Fruit fly (Drosophila melanogaster) whole organism, pupa: ENCODE measurements around the gene CG17477.

Source experiments
- CG10348 ChIP-seq: fragments of 200-800 bp; sonication (Bioruptor generic); IDR thresholded peaks from 2 replicates; pipeline ENCODE4 v1.3.6; 2022; ENCODE audit warnings: missing biosample characterization, missing genetic modification characterization
- CG12605 ChIP-seq: fragments of 200-800 bp; sonication (Bioruptor generic); IDR thresholded peaks from 2 replicates; pipeline ENCODE4 v1.3.6; 2022; ENCODE audit warnings: missing biosample characterization, missing genetic modification characterization
- CG13204 ChIP-seq: fragments of 200-800 bp; sonication (Bioruptor generic); optimal IDR thresholded peaks from 2 replicates; lab custom pipeline; 2018; ENCODE audit warnings: missing biosample characterization, mild to moderate bottlenecking, missing genetic modification characterization, moderate library complexity
- CG34367 ChIP-seq: fragments of 200-800 bp; sonication (Bioruptor generic); optimal IDR thresholded peaks from 2 replicates; lab custom pipeline; 2018; ENCODE audit warnings: missing biosample characterization, mild to moderate bottlenecking, missing genetic modification characterization
- CG4496 ChIP-seq: fragments of 200-800 bp; sonication (Bioruptor generic); IDR thresholded peaks from 3 replicates; pipeline ENCODE4 v1.3.6; 2022; ENCODE audit warnings: missing biosample characterization, missing genetic modification characterization
- CG8159 ChIP-seq: fragments of 200-800 bp; sonication (Bioruptor generic); optimal IDR thresholded peaks from 3 replicates; lab custom pipeline; 2018; ENCODE audit warnings: missing biosample characterization, mild to moderate bottlenecking, missing genetic modification characterization, moderate library complexity
- D1 ChIP-seq: fragments of 200-800 bp; sonication (Bioruptor generic); optimal IDR thresholded peaks from 2 replicates; lab custom pipeline; 2018; ENCODE audit warnings: missing biosample characterization, mild to moderate bottlenecking, missing genetic modification characterization, moderate library complexity
- EcR ChIP-seq: fragments of 200-800 bp; sonication (Bioruptor generic); optimal IDR thresholded peaks from 3 replicates; lab custom pipeline; 2019; ENCODE audit warnings: missing biosample characterization, missing genetic modification characterization, mild to moderate bottlenecking, moderate library complexity, missing genetic modification reagents
- Ets98B ChIP-seq: fragments of 200-800 bp; sonication (Bioruptor generic); IDR thresholded peaks from 2 replicates; pipeline ENCODE4 v1.3.6; 2022; ENCODE audit warnings: missing biosample characterization, missing genetic modification characterization
- Pif1A ChIP-seq: fragments of 200-800 bp; sonication (Bioruptor generic); optimal IDR thresholded peaks from 3 replicates; lab custom pipeline; 2016; ENCODE audit warnings: missing biosample characterization, missing genetic modification characterization
- gl ChIP-seq: fragments of 200-800 bp; sonication (Bioruptor generic); optimal IDR thresholded peaks from 2 replicates; lab custom pipeline; 2018; ENCODE audit warnings: missing biosample characterization, mild to moderate bottlenecking, missing genetic modification characterization
- rn ChIP-seq: fragments of 200-800 bp; sonication (Bioruptor generic); IDR thresholded peaks from 2 replicates; pipeline ENCODE4 v1.3.6; 2022; ENCODE audit warnings: missing biosample characterization, missing genetic modification characterization

- TF ChIP-seq CG12605 (no peak), CG10348 (GFP tag; lab: Robert Waterston, UW) (no peak), CG34367 (tag; lab: Kevin White, UChicago) (no peak), CG13204 (no peak), Ets98B (no peak), CG4496 (GFP tag; lab: Robert Waterston, UW) (no peak), D1 (tag; lab: Kevin White, UChicago) (no peak), gl (no peak), rn (GFP tag; lab: Robert Waterston, UW) (no peak), Pif1A (GFP tag; lab: Kevin White, UChicago) (no peak), EcR (GFP tag; lab: Kevin White, UChicago) (no peak), CG8159 (no peak)
Measured at dm6 chr3R:17147647-17148244, 21.0 kb upstream of the CG17477 start.
